Worm (Caenorhabditis elegans): ENCODE results near the gene C54C6.7.

- TF ChIP-seq pha-4 (tag; optimal IDR thresholded peaks at IDR 0.05) (no peak), snpc-4 (tag; optimal IDR thresholded peaks at IDR 0.05) (no peak), unc-39 (tag; optimal IDR thresholded peaks at IDR 0.05) (no peak), skn-1 (tag; optimal IDR thresholded peaks at IDR 0.05) (no peak), ceh-82 (tag; optimal IDR thresholded peaks at IDR 0.05) (no peak), R02D3.7 (tag; optimal IDR thresholded peaks at IDR 0.05) (no peak), nhr-76 (tag; optimal IDR thresholded peaks at IDR 0.05) (no peak), ama-1 (optimal IDR thresholded peaks at IDR 0.05) (no peak)
Observed at ce11 chrIII:3573281-3573680, 27.1 kb upstream of the C54C6.7 start, which contains the start of gene nhr-6.

Data from whole organism, L3 larva.